Worm (Caenorhabditis elegans): ENCODE measurements around the gene dnj-20.

Gene dnj-20

ce11 chrII:9620616-9621015 lies 3.4 kb downstream of the dnj-20 start (continued):
- TF ChIP-seq nhr-20 (tag; optimal IDR thresholded peaks at IDR 0.05) (peak; percentile 13), C16A3.4 (tag; optimal IDR thresholded peaks at IDR 0.05) (peak; percentile 22), elt-2 (tag; optimal IDR thresholded peaks at IDR 0.05) (no peak), unc-130 (tag; optimal IDR thresholded peaks at IDR 0.05) (peak; percentile 51), vab-15 (tag; optimal IDR thresholded peaks at IDR 0.05) (peak; percentile 37), grh-1 (GFP tag; IDR thresholded peaks at IDR 0.05) (no peak), efl-1 (optimal IDR thresholded peaks at IDR 0.05) (no peak), efl-1 (GFP tag; optimal IDR thresholded peaks at IDR 0.05 in 1 of 2) (peak in 1 of 2 experiments; percentile 40), ztf-11 (tag; optimal IDR thresholded peaks at IDR 0.05) (no peak)

ce11 chrII:9619995-9620535 lies 3.9 kb downstream of the dnj-20 start:
- TF ChIP-seq rnt-1 (tag; optimal IDR thresholded peaks at IDR 0.05) (peak; percentile 29), skn-1 (tag; optimal IDR thresholded peaks at IDR 0.05) (peak; percentile 11), sptf-1 (tag; optimal IDR thresholded peaks at IDR 0.05) (no peak), blmp-1 (tag; optimal IDR thresholded peaks at IDR 0.05) (peak; percentile 88)

- TF ChIP-seq elt-3 (tag; optimal IDR thresholded peaks at IDR 0.05) (peak in 5 of 6 experiments; percentile 23 to 79 (median 64)), nhr-84 (tag; optimal IDR thresholded peaks at IDR 0.05) (no peak), elt-2 (tag; optimal IDR thresholded peaks at IDR 0.05) (peak; percentile 62), efl-3 (GFP tag; optimal IDR thresholded peaks at IDR 0.05) (no peak), pag-3 (tag; optimal IDR thresholded peaks at IDR 0.05; ENCODE audit: borderline replicate concordance, insufficient read depth) (no peak), aly-2 (tag; optimal IDR thresholded peaks at IDR 0.05) (peak; percentile 30), nhr-20 (tag; optimal IDR thresholded peaks at IDR 0.05) (peak; percentile 72), pax-3 (tag; optimal IDR thresholded peaks at IDR 0.05) (no peak), nhr-19 (GFP tag; conservative IDR thresholded peaks at IDR 0.05) (peak; percentile 61), nhr-85 (tag) (peak; percentile 87), dpl-1 (GFP tag; optimal IDR thresholded peaks at IDR 0.05) (peak in 1 of 3 experiments; percentile 17), C04F5.9 (tag; optimal IDR thresholded peaks at IDR 0.05) (no peak), lsy-2 (tag; optimal IDR thresholded peaks at IDR 0.05) (peak; percentile 26 to 55), hpl-2 (GFP tag; optimal IDR thresholded peaks at IDR 0.05) (no peak), ceh-88 (GFP tag; IDR thresholded peaks at IDR 0.05) (no peak), swsn-7 (tag; optimal IDR thresholded peaks at IDR 0.05) (peak; percentile 36), nhr-71 (tag; optimal IDR thresholded peaks at IDR 0.05) (peak; percentile 80), unc-98 (GFP tag; IDR thresholded peaks at IDR 0.05) (no peak), nhr-47 (tag; optimal IDR thresholded peaks at IDR 0.05) (peak; percentile 17), ztf-4 (tag; optimal IDR thresholded peaks at IDR 0.05) (no peak), skn-1 (tag; optimal IDR thresholded peaks at IDR 0.05) (peak; percentile 32), jun-1 (tag; optimal IDR thresholded peaks at IDR 0.05) (peak; percentile 59), lin-15B (tag; optimal IDR thresholded peaks at IDR 0.05) (no peak), egl-27 (tag; optimal IDR thresholded peaks at IDR 0.05) (peak; percentile 2 to 38), sup-37 (GFP tag; optimal IDR thresholded peaks at IDR 0.05) (no peak), efl-1 (optimal IDR thresholded peaks at IDR 0.05) (peak; percentile 33 to 43), efl-1 (GFP tag; optimal IDR thresholded peaks at IDR 0.05 in 1 of 2) (no peak), rnt-1 (tag; optimal IDR thresholded peaks at IDR 0.05) (peak; percentile 71), nhr-11 (tag; optimal IDR thresholded peaks at IDR 0.05) (no peak), fkh-4 (tag; optimal IDR thresholded peaks at IDR 0.05; ENCODE audit: borderline replicate concordance) (no peak), snu-23 (GFP tag; optimal IDR thresholded peaks at IDR 0.05) (peak; percentile 79), lin-14 (GFP tag; optimal IDR thresholded peaks at IDR 0.05) (peak; percentile 87), mab-9 (GFP tag; IDR thresholded peaks at IDR 0.05) (no peak), unc-130 (tag; optimal IDR thresholded peaks at IDR 0.05) (peak; percentile 59), nhr-90 (tag; optimal IDR thresholded peaks at IDR 0.05; ENCODE audit: poor library complexity) (peak; percentile 72), lin-35 (GFP tag; optimal IDR thresholded peaks at IDR 0.05) (peak; percentile 4 to 64), mep-1 (tag; optimal IDR thresholded peaks at IDR 0.05) (peak; percentile 59), ceh-63 (GFP tag; optimal IDR thresholded peaks at IDR 0.05) (no peak), dsc-1 (tag; optimal IDR thresholded peaks at IDR 0.05) (peak; percentile 40), nhr-76 (tag; optimal IDR thresholded peaks at IDR 0.05) (no peak), blmp-1 (tag; optimal IDR thresholded peaks at IDR 0.05) (peak; percentile 79), tbx-2 (tag; optimal IDR thresholded peaks at IDR 0.05) (peak; percentile 0)
These were observed 4.5 kb downstream of the dnj-20 start for ce11 chrII:9619402-9619862.

Measured in whole organism, L1 larva.